Worm (Caenorhabditis elegans) whole organism, L2 larva: ENCODE data around the gene ceh-23.

Experiments
- C34F6.9 ChIP-seq: fragments of 150-350 bp; optimal IDR thresholded peaks from 2 replicates; lab custom pipeline; 2014; ENCODE audit warnings: missing biosample characterization, missing genetic modification characterization
- F13H6.1 ChIP-seq: sonication (generic microtip); optimal IDR thresholded peaks from 2 replicates; lab custom pipeline; 2016; ENCODE audit warnings: missing genetic modification characterization, missing compliant biosample characterization
- R02D3.7 ChIP-seq: fragments of 150-350 bp; optimal IDR thresholded peaks from 2 replicates; lab custom pipeline; 2014; ENCODE audit warnings: missing biosample characterization, missing genetic modification characterization
- Y55F3AM.14 ChIP-seq: fragments of 200-800 bp; sonication (Bioruptor generic); optimal IDR thresholded peaks from 2 replicates; lab custom pipeline; 2018; ENCODE audit warnings: mild to moderate bottlenecking, missing genetic modification characterization, missing compliant biosample characterization
- ZK546.5 ChIP-seq: sonication (generic microtip); optimal IDR thresholded peaks from 2 replicates; lab custom pipeline; 2017; ENCODE audit warnings: missing biosample characterization, missing genetic modification characterization
- alr-1 ChIP-seq: fragments of 150-350 bp; optimal IDR thresholded peaks from 2 replicates; lab custom pipeline; 2014; ENCODE audit warnings: missing biosample characterization, missing genetic modification characterization
- ama-1 ChIP-seq: fragments of 150-350 bp; optimal IDR thresholded peaks from 2 replicates; lab custom pipeline; 2018; ENCODE audit warnings: inconsistent platforms
- blmp-1 ChIP-seq: sonication (generic microtip); optimal IDR thresholded peaks from 2 replicates; lab custom pipeline; 2017; ENCODE audit warnings: missing genetic modification characterization, mild to moderate bottlenecking, missing compliant biosample characterization, antibody characterized with exemption, moderate library complexity; ENCODE audit not compliant: insufficient read depth
- ceh-82 ChIP-seq: fragments of 150-350 bp; optimal IDR thresholded peaks from 2 replicates; lab custom pipeline; 2014; ENCODE audit warnings: missing biosample characterization, missing genetic modification characterization
- dmd-4 ChIP-seq: sonication (generic microtip); optimal IDR thresholded peaks from 2 replicates; lab custom pipeline; 2017; ENCODE audit warnings: missing biosample characterization, missing genetic modification characterization
- lin-11 ChIP-seq: fragments of 150-350 bp; sonication (generic microtip); optimal IDR thresholded peaks from 2 replicates; lab custom pipeline; 2014; ENCODE audit warnings: missing biosample characterization, missing genetic modification characterization, inconsistent platforms, mixed read lengths
- lin-39 ChIP-seq: fragments of 150-350 bp; optimal IDR thresholded peaks from 2 replicates; lab custom pipeline; 2014; ENCODE audit warnings: missing biosample characterization, missing genetic modification reagents, missing genetic modification characterization
- lsy-2 ChIP-seq, 2 experiments: fragments of 150-350 bp in 1 of 2; sonication (generic microtip) in 1 of 2; optimal IDR thresholded peaks; 2 replicates each; lab custom pipeline; 2014 to 2017; ENCODE audit warnings: missing biosample characterization in 2 of 2, missing genetic modification characterization in 2 of 2
- mab-5 ChIP-seq: fragments of 150-350 bp; optimal IDR thresholded peaks from 2 replicates; lab custom pipeline; 2014; ENCODE audit warnings: missing biosample characterization, missing genetic modification characterization
- nhr-10 ChIP-seq: sonication (generic microtip); optimal IDR thresholded peaks from 2 replicates; lab custom pipeline; 2017; ENCODE audit warnings: missing biosample characterization, missing genetic modification characterization
- nhr-129 ChIP-seq: fragments of 150-350 bp; optimal IDR thresholded peaks from 2 replicates; lab custom pipeline; 2014; ENCODE audit warnings: missing biosample characterization, missing genetic modification characterization
- nhr-21 ChIP-seq: fragments of 150-350 bp; optimal IDR thresholded peaks from 2 replicates; lab custom pipeline; 2014; ENCODE audit warnings: missing biosample characterization, missing genetic modification characterization
- nhr-237 ChIP-seq: fragments of 150-350 bp; optimal IDR thresholded peaks from 2 replicates; lab custom pipeline; 2014; ENCODE audit warnings: missing biosample characterization, missing genetic modification characterization
- peb-1 ChIP-seq: fragments of 150-350 bp; optimal IDR thresholded peaks from 2 replicates; lab custom pipeline; 2014; ENCODE audit warnings: missing biosample characterization, missing genetic modification characterization
- sem-4 ChIP-seq: fragments of 150-350 bp; optimal IDR thresholded peaks from 2 replicates; lab custom pipeline; 2014; ENCODE audit warnings: missing biosample characterization, missing genetic modification reagents, missing genetic modification characterization
- sma-3 ChIP-seq: sonication (generic microtip); optimal IDR thresholded peaks from 2 replicates; lab custom pipeline; 2016; ENCODE audit warnings: missing genetic modification reagents, missing genetic modification characterization, missing compliant biosample characterization
- unc-39 ChIP-seq: fragments of 150-350 bp; optimal IDR thresholded peaks from 2 replicates; lab custom pipeline; 2014; ENCODE audit warnings: missing biosample characterization, missing genetic modification characterization
- unc-55 ChIP-seq: fragments of 150-350 bp; sonication (generic microtip); optimal IDR thresholded peaks from 3 replicates; lab custom pipeline; 2014; ENCODE audit warnings: missing biosample characterization, missing genetic modification reagents, missing genetic modification characterization
- unc-62 ChIP-seq: fragments of 150-350 bp; optimal IDR thresholded peaks from 2 replicates; lab custom pipeline; 2014; ENCODE audit warnings: missing biosample characterization, missing genetic modification reagents, missing genetic modification characterization
- zag-1 ChIP-seq: fragments of 150-350 bp; optimal IDR thresholded peaks from 2 replicates; lab custom pipeline; 2014; ENCODE audit warnings: missing biosample characterization, missing genetic modification characterization
- ztf-4 ChIP-seq: fragments of 150-350 bp; optimal IDR thresholded peaks from 2 replicates; lab custom pipeline; 2014; ENCODE audit warnings: missing biosample characterization, missing genetic modification characterization

Gene ceh-23

ce11 chrIII:7815571-7816348 is 23.6 kb upstream of the ceh-23 start:
- no peak for TF ChIP-seq ama-1
- TF ChIP-seq sem-4 (tag; lab: Kevin White, UChicago): peak; percentile 100

ce11 chrIII:7816463-7816862 is 22.9 kb upstream of the ceh-23 start:
- TF ChIP-seq sem-4 (tag; lab: Kevin White, UChicago) (peak; percentile 100), nhr-237 (tag; lab: Kevin White, UChicago) (no peak)
- TF ChIP-seq, all 48 proteins: peak for 1

ce11 chrIII:7818965-7819364 is 20.4 kb upstream of the ceh-23 start:
- TF ChIP-seq zag-1 (tag; lab: Kevin White, UChicago): no peak
- TF ChIP-seq ama-1: no peak
- no peak for TF ChIP-seq nhr-10 (tag; lab: Kevin White, UChicago)

- TF ChIP-seq unc-55 (GFP tag; lab: Kevin White, UChicago) (peak; percentile 43), nhr-10 (tag; lab: Kevin White, UChicago) (no peak), nhr-129 (peak; percentile 41), sma-3 (GFP tag; lab: Kevin White, UChicago) (no peak), lsy-2 (tag; optimal IDR thresholded peaks at IDR 0.05; lab: Kevin White, UChicago) (peak in 1 of 2 experiments; percentile 57), dmd-4 (tag; lab: Kevin White, UChicago) (no peak), ama-1 (no peak)
Observed at ce11 chrIII:7819866-7820265, 19.5 kb upstream of the ceh-23 start.

ce11 chrIII:7823285-7823684 is 16.1 kb upstream of the ceh-23 start:
- TF ChIP-seq peb-1 (tag; lab: Kevin White, UChicago) (no peak), lsy-2 (tag; optimal IDR thresholded peaks at IDR 0.05; lab: Kevin White, UChicago) (peak in 1 of 2 experiments; percentile 5), mab-5 (no peak)

ce11 chrIII:7824041-7824440 is 15.4 kb upstream of the ceh-23 start:
- TF ChIP-seq ztf-4 (tag; lab: Kevin White, UChicago): no peak
- TF ChIP-seq Y55F3AM.14: no peak
- TF ChIP-seq peb-1 (tag; lab: Kevin White, UChicago): no peak
- TF ChIP-seq blmp-1 (tag; lab: Kevin White, UChicago): no peak
- TF ChIP-seq C34F6.9: no peak
- TF ChIP-seq R02D3.7 (tag; lab: Kevin White, UChicago): no peak
- TF ChIP-seq nhr-21 (tag; lab: Kevin White, UChicago): no peak
- TF ChIP-seq unc-39: no peak
- no peak for TF ChIP-seq ZK546.5
- no peak for TF ChIP-seq F13H6.1 (tag; lab: Kevin White, UChicago)
- no peak for TF ChIP-seq unc-62 (GFP tag; lab: Kevin White, UChicago)

ce11 chrIII:7828576-7829461 is 10.6 kb upstream of the ceh-23 start, which contains the start of the genes egl-45 and kcmf-1:
Gene egl-45, minus strand, starts transcription at chrIII:7828626.
Gene kcmf-1, plus strand, starts transcription at chrIII:7829411.
- peak; percentile 42 for TF ChIP-seq C34F6.9
- peak in 1 of 2 experiments; percentile 61 for TF ChIP-seq lsy-2 (tag; optimal IDR thresholded peaks at IDR 0.05; lab: Kevin White, UChicago)
- TF ChIP-seq lin-39 (tag; lab: Kevin White, UChicago): no peak
- TF ChIP-seq nhr-129: peak; percentile 12
- no peak for TF ChIP-seq ceh-82 (tag; lab: Kevin White, UChicago)
- TF ChIP-seq sem-4 (tag; lab: Kevin White, UChicago): no peak
- no peak for TF ChIP-seq R02D3.7 (tag; lab: Kevin White, UChicago)
- no peak for TF ChIP-seq ZK546.5
- TF ChIP-seq alr-1 (tag; lab: Kevin White, UChicago): no peak
- no peak for TF ChIP-seq lin-11 (tag; lab: Kevin White, UChicago)
- no peak for TF ChIP-seq peb-1 (tag; lab: Kevin White, UChicago)
- TF ChIP-seq, all 48 proteins: peak for 3
